Worm (Caenorhabditis elegans): ENCODE measurements around the gene glb-1.
A peak's percentile ranks its signal among the peaks of the same experiment; 100 is the strongest.

glb-1 gene

ce11 chrIII:8886309-8886708 is 36.8 kb downstream of the glb-1 start (continued):
- no peak for TF ChIP-seq lin-11 (tag; optimal IDR thresholded peaks at IDR 0.05)
- TF ChIP-seq unc-42 (tag; optimal IDR thresholded peaks at IDR 0.05), result peak; percentile 26
- no peak for TF ChIP-seq unc-3 (GFP tag; conservative IDR thresholded peaks at IDR 0.05)
- TF ChIP-seq unc-3 (tag; optimal IDR thresholded peaks at IDR 0.05), result no peak
- TF ChIP-seq gmeb-2 (tag; optimal IDR thresholded peaks at IDR 0.05), result no peak
- TF ChIP-seq hlh-15 (tag; optimal IDR thresholded peaks at IDR 0.05), result no peak
- no peak for TF ChIP-seq pat-9 (tag; optimal IDR thresholded peaks at IDR 0.05)
- TF ChIP-seq unc-86 (tag; optimal IDR thresholded peaks at IDR 0.05), result no peak
- no peak for TF ChIP-seq pag-3 (tag; optimal IDR thresholded peaks at IDR 0.05; ENCODE audit: borderline replicate concordance)
- no peak for TF ChIP-seq pha-4 (tag; optimal IDR thresholded peaks at IDR 0.05)
- TF ChIP-seq ceh-2 (tag; optimal IDR thresholded peaks at IDR 0.05), result peak; percentile 8
- TF ChIP-seq pha-2 (tag; optimal IDR thresholded peaks at IDR 0.05), result no peak
- no peak for TF ChIP-seq unc-55 (GFP tag; optimal IDR thresholded peaks at IDR 0.05)
- no peak for TF ChIP-seq T23F11.4 (GFP tag; optimal IDR thresholded peaks at IDR 0.05)

ce11 chrIII:8885150-8885549 is 37.9 kb downstream of the glb-1 start, which contains the start of gene svop-1:
Gene svop-1, minus strand, starts transcription at chrIII:8885488.
- TF ChIP-seq ceh-30 (tag; optimal IDR thresholded peaks at IDR 0.05) (no peak), hlh-6 (tag; optimal IDR thresholded peaks at IDR 0.05) (no peak), syd-9 (tag; optimal IDR thresholded peaks at IDR 0.05) (no peak), ceh-48 (tag; optimal IDR thresholded peaks at IDR 0.05) (no peak), K02D7.2 (tag; optimal IDR thresholded peaks at IDR 0.05) (no peak), ref-2 (tag; optimal IDR thresholded peaks at IDR 0.05) (no peak), fax-1 (tag; optimal IDR thresholded peaks at IDR 0.05) (no peak), ceh-2 (tag; optimal IDR thresholded peaks at IDR 0.05) (no peak), pha-4 (tag; optimal IDR thresholded peaks at IDR 0.05) (no peak), elt-2 (tag; optimal IDR thresholded peaks at IDR 0.05) (no peak), unc-55 (GFP tag; optimal IDR thresholded peaks at IDR 0.05) (no peak), zip-5 (tag; optimal IDR thresholded peaks at IDR 0.05) (no peak), odd-2 (tag; optimal IDR thresholded peaks at IDR 0.05) (no peak)

- TF ChIP-seq hlh-30 (tag; optimal IDR thresholded peaks at IDR 0.05; ENCODE audit: insufficient read depth) (no peak), ahr-1 (tag; optimal IDR thresholded peaks at IDR 0.05) (no peak), pax-1 (tag; optimal IDR thresholded peaks at IDR 0.05) (no peak), tbx-7 (tag; optimal IDR thresholded peaks at IDR 0.05) (no peak), K09A11.1 (tag; optimal IDR thresholded peaks at IDR 0.05; ENCODE audit: insufficient read depth) (no peak), K02D7.2 (tag; optimal IDR thresholded peaks at IDR 0.05) (no peak), ceh-45 (GFP tag; IDR thresholded peaks at IDR 0.05) (no peak), ama-1 (optimal IDR thresholded peaks at IDR 0.05) (no peak), lim-6 (tag; optimal IDR thresholded peaks at IDR 0.05) (no peak)
These were observed 40.8 kb downstream of the glb-1 start for ce11 chrIII:8882333-8882732.

ce11 chrIII:8878960-8879359 is 44.1 kb downstream of the glb-1 start:
- TF ChIP-seq nhr-11 (tag; optimal IDR thresholded peaks at IDR 0.05), result no peak
- TF ChIP-seq unc-86 (tag; optimal IDR thresholded peaks at IDR 0.05), result no peak
- no peak for TF ChIP-seq fax-1 (tag; optimal IDR thresholded peaks at IDR 0.05)
- no peak for TF ChIP-seq fkh-10 (GFP tag; optimal IDR thresholded peaks at IDR 0.05)
- TF ChIP-seq C08G9.2 (tag; optimal IDR thresholded peaks at IDR 0.05), result no peak
- TF ChIP-seq dmd-4 (tag; optimal IDR thresholded peaks at IDR 0.05; ENCODE audit: borderline replicate concordance), result no peak
- TF ChIP-seq sox-2 (GFP tag; IDR thresholded peaks at IDR 0.05), result no peak
- no peak for TF ChIP-seq ceh-31 (tag; optimal IDR thresholded peaks at IDR 0.05)
- TF ChIP-seq pqm-1 (tag; optimal IDR thresholded peaks at IDR 0.05), result no peak

All from whole organism, late embryonic.